Fruit fly (Drosophila melanogaster): ENCODE results near the gene CG1468.

CG1468 gene

DNA sequence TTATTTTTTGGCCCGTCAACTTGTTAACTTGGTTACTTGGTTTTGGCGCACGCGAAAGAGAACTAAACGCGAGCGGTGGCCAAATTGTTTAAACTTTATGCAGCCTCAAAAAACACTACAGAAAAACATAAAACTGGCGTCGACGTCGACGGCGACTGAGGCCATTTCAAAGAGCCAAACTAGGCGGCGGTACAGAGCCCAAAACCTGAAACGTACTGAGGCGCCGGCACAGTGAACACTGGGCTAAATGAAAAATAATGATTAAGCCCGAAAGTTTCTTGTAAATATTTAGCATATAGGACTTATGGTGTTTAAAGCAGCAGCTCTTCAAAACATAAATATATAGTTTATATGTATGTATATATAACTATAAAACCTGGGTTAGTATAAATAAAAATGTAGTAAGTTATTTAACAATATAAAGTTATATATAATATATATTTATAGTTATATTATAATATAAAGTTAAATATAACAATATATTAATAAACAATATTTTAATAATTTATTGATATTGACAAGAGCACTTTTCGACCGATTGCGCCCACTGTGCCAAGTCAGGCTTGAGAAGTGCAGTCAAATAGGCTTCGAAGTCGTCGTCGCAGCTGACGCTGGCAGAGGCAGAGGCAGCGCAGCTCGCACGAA lies 21.4 kb downstream of the CG1468 start, which contains the start of gene CG15249 (continued):
- TF ChIP-seq caup (GFP tag; optimal IDR thresholded peaks at IDR 0.05; ENCODE audit: severe bottlenecking) (no peak), unpg (GFP tag; optimal IDR thresholded peaks at IDR 0.05) (peak; percentile 61), wek (GFP tag; optimal IDR thresholded peaks at IDR 0.05) (no peak), Hr3 (GFP tag; optimal IDR thresholded peaks at IDR 0.05) (peak; percentile 53), vfl (GFP tag; optimal IDR thresholded peaks at IDR 0.05) (no peak), Xbp1 (GFP tag; optimal IDR thresholded peaks at IDR 0.05) (peak; percentile 21), CoRest (tag; optimal IDR thresholded peaks at IDR 0.05) (peak; percentile 75), CG2875 (GFP tag; optimal IDR thresholded peaks at IDR 0.05) (peak; percentile 27), Myb (GFP tag; optimal IDR thresholded peaks at IDR 0.05) (no peak), tll (GFP tag; optimal IDR thresholded peaks at IDR 0.05) (no peak), pnt (GFP tag; optimal IDR thresholded peaks at IDR 0.05) (no peak), CrebB (tag; optimal IDR thresholded peaks at IDR 0.05) (no peak), CG7786 (GFP tag; optimal IDR thresholded peaks at IDR 0.05) (no peak), CG10267 (tag; optimal IDR thresholded peaks at IDR 0.05) (peak; percentile 58), CG7745 (tag; optimal IDR thresholded peaks at IDR 0.05) (no peak), Aef1 (GFP tag; IDR thresholded peaks at IDR 0.05) (no peak), bigmax (GFP tag; optimal IDR thresholded peaks at IDR 0.05) (no peak), repo (GFP tag; optimal IDR thresholded peaks at IDR 0.05) (no peak), D (optimal IDR thresholded peaks at IDR 0.05) (no peak), D (GFP tag; optimal IDR thresholded peaks at IDR 0.05) (peak; percentile 56), CG12155 (GFP tag; optimal IDR thresholded peaks at IDR 0.05) (no peak), chinmo (GFP tag; IDR thresholded peaks at IDR 0.05; ENCODE audit: partially characterized antibody) (no peak), grn (GFP tag; optimal IDR thresholded peaks at IDR 0.05) (no peak), CG4360 (GFP tag; IDR thresholded peaks at IDR 0.05) (no peak), CG14860 (GFP tag; IDR thresholded peaks at IDR 0.05; ENCODE audit: partially characterized antibody) (no peak), Hmx (GFP tag; optimal IDR thresholded peaks at IDR 0.05) (no peak), tap (tag; optimal IDR thresholded peaks at IDR 0.05) (peak; percentile 50), esg (GFP tag; conservative IDR thresholded peaks at IDR 0.05) (peak; percentile 30; the same call in 1 of the 2 replicates), CG18599 (GFP tag; optimal IDR thresholded peaks at IDR 0.05) (peak; percentile 49), Ada2b (GFP tag; IDR thresholded peaks at IDR 0.05) (no peak), CG6654 (GFP tag; optimal IDR thresholded peaks at IDR 0.05) (peak; percentile 20), CG9876 (GFP tag; optimal IDR thresholded peaks at IDR 0.05) (no peak), CG10431 (GFP tag; optimal IDR thresholded peaks at IDR 0.05) (no peak), dati (GFP tag; IDR thresholded peaks at IDR 0.05) (no peak), CG7556 (GFP tag; optimal IDR thresholded peaks at IDR 0.05) (peak; percentile 77), CG6683 (GFP tag; optimal IDR thresholded peaks at IDR 0.05) (no peak), CG43689 (GFP tag; IDR thresholded peaks at IDR 0.05) (no peak), Mrtf (GFP tag; IDR thresholded peaks at IDR 0.05) (no peak), CG12744 (GFP tag; optimal IDR thresholded peaks at IDR 0.05) (no peak), maf-S (GFP tag; optimal IDR thresholded peaks at IDR 0.05) (no peak), ken (GFP tag; IDR thresholded peaks at IDR 0.05) (no peak), chm (GFP tag; IDR thresholded peaks at IDR 0.05) (no peak), PHDP (tag; optimal IDR thresholded peaks at IDR 0.05) (peak; percentile 57), Doc2 (GFP tag; IDR thresholded peaks at IDR 0.05) (no peak), CG14710 (tag; optimal IDR thresholded peaks at IDR 0.05) (peak; percentile 56), CG17829 (tag; optimal IDR thresholded peaks at IDR 0.05) (peak; percentile 74), ssp (GFP tag; IDR thresholded peaks at IDR 0.05) (no peak), CG8478 (optimal IDR thresholded peaks at IDR 0.05) (no peak), Dp (GFP tag; optimal IDR thresholded peaks at IDR 0.05) (no peak), CG4617 (GFP tag; optimal IDR thresholded peaks at IDR 0.05; ENCODE audit: borderline replicate concordance) (no peak), tup (GFP tag; optimal IDR thresholded peaks at IDR 0.05) (no peak)
